Worm (Caenorhabditis elegans): ENCODE results near the gene R10E11.6.
A peak's percentile ranks its signal among the peaks of the same experiment; 100 is the strongest.

The R10E11.6 gene

DNA sequence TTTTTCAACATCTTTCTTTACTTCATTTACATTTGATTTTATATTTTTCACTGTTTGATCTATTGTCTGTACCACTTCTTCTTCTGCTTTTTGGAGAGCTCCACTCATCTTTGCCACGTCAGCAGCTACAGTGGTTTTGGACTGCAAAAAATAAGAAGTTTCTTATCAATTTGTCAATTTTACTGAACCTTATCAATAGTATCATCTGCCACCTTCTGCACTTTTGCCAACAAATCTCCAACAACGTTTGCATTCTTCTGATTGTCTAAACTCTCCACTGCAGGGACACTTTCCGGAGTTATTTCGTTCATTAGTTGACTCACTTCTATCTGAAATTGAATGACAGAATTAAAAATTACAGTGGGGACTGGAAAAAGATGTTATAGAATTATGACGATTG, 4.0 kb downstream of the R10E11.6 start:
- TF ChIP-seq pqm-1 (tag; optimal IDR thresholded peaks at IDR 0.05) (no peak), T23F11.4 (GFP tag; optimal IDR thresholded peaks at IDR 0.05) (no peak), ceh-24 (tag; optimal IDR thresholded peaks at IDR 0.05) (no peak), K02D7.2 (tag; optimal IDR thresholded peaks at IDR 0.05) (no peak), ahr-1 (tag; optimal IDR thresholded peaks at IDR 0.05) (no peak), unc-3 (GFP tag; conservative IDR thresholded peaks at IDR 0.05) (no peak), unc-3 (tag; optimal IDR thresholded peaks at IDR 0.05) (no peak), ceh-30 (tag; optimal IDR thresholded peaks at IDR 0.05) (no peak), ceh-6 (GFP tag; optimal IDR thresholded peaks at IDR 0.05) (no peak), elt-2 (tag; optimal IDR thresholded peaks at IDR 0.05) (peak; percentile 79)

DNA sequence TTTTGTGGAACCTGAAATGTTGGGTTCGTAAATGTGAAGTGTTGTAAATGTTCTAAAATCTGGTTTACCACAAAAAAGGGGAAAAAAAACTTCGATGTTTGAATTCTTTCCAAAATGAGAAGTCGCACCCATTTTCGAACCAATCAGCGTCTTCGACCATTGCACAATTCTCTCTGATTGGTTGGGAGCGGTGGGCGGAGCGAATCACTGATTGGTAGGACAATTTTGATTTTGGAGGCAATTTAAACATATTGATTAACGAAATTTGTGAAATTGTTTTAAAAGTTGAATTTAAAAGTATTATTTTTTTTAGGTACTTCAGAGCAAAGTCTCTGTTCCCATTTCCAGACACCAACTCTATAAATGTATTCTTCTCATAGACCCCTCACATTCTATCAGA, 6.3 kb downstream of the R10E11.6 start:
- TF ChIP-seq elt-2 (tag; optimal IDR thresholded peaks at IDR 0.05) (no peak), pros-1 (tag; optimal IDR thresholded peaks at IDR 0.05) (no peak), nfya-1 (tag; optimal IDR thresholded peaks at IDR 0.05) (peak; percentile 84), mec-3 (tag; optimal IDR thresholded peaks at IDR 0.05; ENCODE audit: borderline replicate concordance) (no peak), rnt-1 (tag; optimal IDR thresholded peaks at IDR 0.05) (no peak), tbx-2 (tag; optimal IDR thresholded peaks at IDR 0.05) (no peak)

DNA sequence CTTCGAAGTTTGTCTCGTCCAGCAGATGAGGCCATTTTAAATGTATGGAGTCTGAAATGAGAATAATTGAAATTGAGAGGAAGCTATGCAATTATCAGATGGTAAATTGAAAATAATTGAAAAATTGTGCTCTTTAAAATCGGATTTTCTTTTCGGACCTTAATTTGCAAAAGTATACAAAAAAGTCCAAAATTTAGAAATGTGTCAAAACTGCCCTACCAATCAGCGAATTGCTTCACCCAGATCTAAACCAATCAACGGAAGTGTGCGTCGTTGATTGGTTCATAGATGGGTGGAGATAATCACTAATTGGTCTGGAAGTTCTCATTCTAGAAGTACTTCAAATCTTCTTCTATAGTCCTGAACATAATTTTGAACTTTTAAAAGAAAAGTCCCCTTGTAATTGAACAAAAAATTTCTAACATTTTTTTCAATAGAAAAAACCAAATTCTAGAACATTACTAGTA, 6.8 kb downstream of the R10E11.6 start, which contains the start of gene R10E11.5:
R10E11.5 (minus strand) TSS at position 51 of the 467 bp plus-strand sequence.
- no peak for TF ChIP-seq syd-9 (tag; optimal IDR thresholded peaks at IDR 0.05)
- peak; percentile 51 for TF ChIP-seq nfya-1 (tag; optimal IDR thresholded peaks at IDR 0.05)

DNA sequence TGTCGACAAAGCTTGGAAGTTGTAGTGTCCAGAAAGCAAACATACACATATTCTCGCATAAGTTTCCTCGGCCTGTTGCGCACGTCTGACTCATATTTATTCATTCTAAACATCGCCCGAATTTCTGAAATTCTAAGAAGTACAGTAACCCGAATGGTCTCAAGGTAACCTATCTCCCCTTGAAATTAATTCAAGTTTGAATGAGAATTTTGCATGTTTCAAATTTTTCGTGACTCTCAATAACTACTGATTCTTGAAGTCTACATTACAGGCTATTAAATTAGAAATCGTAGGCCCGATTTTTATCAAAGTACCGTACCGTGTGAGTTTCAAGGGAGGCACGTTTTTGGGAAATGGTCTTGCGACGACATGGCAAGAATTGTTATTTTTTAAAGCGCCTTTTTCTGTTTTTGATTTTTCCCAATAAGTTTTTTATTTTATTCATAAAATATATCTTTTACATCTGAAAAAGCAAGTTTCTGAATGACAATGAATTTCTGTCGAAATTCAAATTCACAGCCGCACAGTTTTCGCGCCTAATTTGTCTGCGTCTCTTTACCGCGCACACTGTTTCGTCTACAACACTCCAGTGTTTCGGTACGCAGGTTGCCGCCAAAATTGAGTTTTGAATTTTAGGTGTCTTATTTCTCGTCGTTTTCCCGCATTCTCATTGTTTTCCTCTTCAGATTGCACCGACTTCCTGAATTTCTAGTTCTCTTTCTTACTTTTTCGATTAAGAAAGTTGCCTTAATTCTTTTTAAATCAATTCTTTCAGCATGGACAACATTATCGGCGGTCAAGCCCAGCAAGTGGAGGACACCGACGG, 11.0 kb downstream of the R10E11.6 start, which contains the start of the genes R10E11.9 and mcm-6:
R10E11.9 (minus strand) TSS at position 51 of the 826 bp plus-strand sequence.
mcm-6 (plus strand) TSS at position 776 of the 826 bp plus-strand sequence.
- TF ChIP-seq nfya-1 (tag; optimal IDR thresholded peaks at IDR 0.05) = no peak
- no peak for TF ChIP-seq odd-2 (tag; optimal IDR thresholded peaks at IDR 0.05)
- no peak for TF ChIP-seq hlh-13 (GFP tag; optimal IDR thresholded peaks at IDR 0.05)
- no peak for TF ChIP-seq nhr-11 (tag; optimal IDR thresholded peaks at IDR 0.05)
- TF ChIP-seq unc-3 (GFP tag; conservative IDR thresholded peaks at IDR 0.05) = no peak
- TF ChIP-seq unc-3 (tag; optimal IDR thresholded peaks at IDR 0.05) = no peak

DNA sequence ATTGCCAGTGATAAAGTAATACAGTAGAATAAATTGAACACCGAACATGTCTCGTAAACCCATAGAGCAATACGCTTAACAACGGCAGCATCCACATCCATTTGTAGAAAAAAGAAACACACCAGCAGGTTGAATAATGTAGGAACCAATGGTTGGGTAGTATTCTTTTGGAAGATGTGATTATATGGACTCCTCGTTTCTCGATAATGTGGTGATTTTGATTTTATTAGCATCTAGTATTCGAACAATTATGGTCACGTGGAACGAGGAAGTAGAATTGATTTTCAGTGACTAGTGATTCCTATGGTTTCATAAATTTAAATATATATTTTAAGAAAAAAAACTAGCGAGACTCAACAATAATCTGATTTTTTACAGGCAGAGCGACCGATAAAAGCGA, 13.6 kb downstream of the R10E11.6 start, which contains the start of gene srxa-10:
srxa-10 (minus strand) TSS at position 101 of the 400 bp plus-strand sequence.
- no peak for TF ChIP-seq hlh-6 (tag; optimal IDR thresholded peaks at IDR 0.05)
- no peak for TF ChIP-seq sox-2 (GFP tag; IDR thresholded peaks at IDR 0.05)
- no peak for TF ChIP-seq nfya-1 (tag; optimal IDR thresholded peaks at IDR 0.05)
- no peak for TF ChIP-seq ceh-6 (GFP tag; optimal IDR thresholded peaks at IDR 0.05)
- no peak for TF ChIP-seq ceh-48 (tag; optimal IDR thresholded peaks at IDR 0.05)
- no peak for TF ChIP-seq dve-1 (tag; optimal IDR thresholded peaks at IDR 0.05)
- no peak for TF ChIP-seq nhr-232 (tag; optimal IDR thresholded peaks at IDR 0.05)
- TF ChIP-seq sox-4 (tag; optimal IDR thresholded peaks at IDR 0.05) = no peak

DNA sequence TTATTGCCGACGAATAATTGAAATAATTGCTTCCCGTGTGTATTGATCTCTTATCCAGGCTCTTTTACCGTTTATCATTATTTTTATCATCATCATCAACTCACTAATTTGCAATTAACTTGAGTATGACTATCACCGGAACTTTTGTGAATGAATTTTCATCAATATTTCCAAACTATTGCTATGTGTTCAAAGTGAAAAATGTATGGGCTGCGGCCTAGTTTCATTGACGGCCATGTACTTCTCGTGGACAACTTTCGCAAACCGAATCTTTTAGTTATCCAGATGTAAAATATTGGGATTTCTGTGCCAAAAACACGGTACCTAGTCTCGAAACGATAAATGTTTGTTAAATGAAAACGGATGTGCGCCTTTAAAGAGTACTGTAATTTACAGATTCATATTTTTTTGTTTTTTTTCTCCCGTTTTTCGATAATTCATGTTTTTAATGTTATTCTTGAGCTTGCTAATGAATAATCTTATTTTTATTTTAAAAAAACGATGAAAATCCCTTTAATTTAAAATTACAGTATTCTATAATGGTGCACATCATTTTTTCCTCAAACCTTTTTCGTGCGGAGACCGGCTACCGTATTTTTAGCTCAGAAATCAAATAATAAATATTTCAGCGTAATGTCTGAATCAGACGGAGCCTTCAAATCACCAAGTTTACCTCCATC, 15.8 kb downstream of the R10E11.6 start, which contains the start of gene ZK632.2:
ZK632.2 (plus strand) TSS at position 630 of the 680 bp plus-strand sequence.
- no peak for TF ChIP-seq Y22D7AL.16 (tag; optimal IDR thresholded peaks at IDR 0.05)
- no peak for TF ChIP-seq nfya-1 (tag; optimal IDR thresholded peaks at IDR 0.05)
- TF ChIP-seq dmd-4 (tag; optimal IDR thresholded peaks at IDR 0.05; ENCODE audit: borderline replicate concordance) = no peak
- no peak for TF ChIP-seq ceh-19 (GFP tag; optimal IDR thresholded peaks at IDR 0.05)
- no peak for TF ChIP-seq pqm-1 (tag; optimal IDR thresholded peaks at IDR 0.05)
- no peak for TF ChIP-seq unc-42 (tag; optimal IDR thresholded peaks at IDR 0.05)
- TF ChIP-seq nhr-232 (tag; optimal IDR thresholded peaks at IDR 0.05) = no peak
- TF ChIP-seq ets-4 (tag; optimal IDR thresholded peaks at IDR 0.05) = no peak
- TF ChIP-seq odd-2 (tag; optimal IDR thresholded peaks at IDR 0.05) = no peak
- TF ChIP-seq ama-1 (optimal IDR thresholded peaks at IDR 0.05) = no peak

Data from whole organism, late embryonic.